Worm (Caenorhabditis elegans): ENCODE measurements around the gene Y17D7C.1.
A peak's percentile ranks its signal among the peaks of the same experiment; 100 is the strongest.

Gene Y17D7C.1

ce11 chrV:18721873-18722272, 15.5 kb downstream of the Y17D7C.1 start:
- TF ChIP-seq ceh-9 (tag; optimal IDR thresholded peaks at IDR 0.05): no peak
- TF ChIP-seq nhr-25 (tag; optimal IDR thresholded peaks at IDR 0.05): no peak
- no peak for TF ChIP-seq ceh-82 (tag; optimal IDR thresholded peaks at IDR 0.05)
- no peak for TF ChIP-seq hmg-11 (tag; optimal IDR thresholded peaks at IDR 0.05)
- TF ChIP-seq lin-39 (tag; optimal IDR thresholded peaks at IDR 0.05): no peak
- TF ChIP-seq unc-62 (GFP tag; optimal IDR thresholded peaks at IDR 0.05): no peak
- TF ChIP-seq fkh-2 (tag; optimal IDR thresholded peaks at IDR 0.05): no peak
- TF ChIP-seq mdl-1 (tag; optimal IDR thresholded peaks at IDR 0.05): no peak
- no peak for TF ChIP-seq nfya-1 (tag; optimal IDR thresholded peaks at IDR 0.05; ENCODE audit: insufficient read depth)
- TF ChIP-seq lin-15B (tag; optimal IDR thresholded peaks at IDR 0.05): no peak
- no peak for TF ChIP-seq fos-1 (tag; optimal IDR thresholded peaks at IDR 0.05)
- no peak for TF ChIP-seq pqm-1 (tag; optimal IDR thresholded peaks at IDR 0.05)
- TF ChIP-seq nhr-67 (tag; optimal IDR thresholded peaks at IDR 0.05): no peak
- no peak for TF ChIP-seq egl-5 (tag; optimal IDR thresholded peaks at IDR 0.05)
- no peak for TF ChIP-seq ama-1 (optimal IDR thresholded peaks at IDR 0.05)
- TF ChIP-seq pha-4 (tag; optimal IDR thresholded peaks at IDR 0.05): no peak

ce11 chrV:18722510-18723299, 16.3 kb downstream of the Y17D7C.1 start:
- no peak for TF ChIP-seq mdl-1 (tag; optimal IDR thresholded peaks at IDR 0.05)
- TF ChIP-seq hmg-11 (tag; optimal IDR thresholded peaks at IDR 0.05): peak; percentile 15

- no peak for TF ChIP-seq nhr-28 (tag; optimal IDR thresholded peaks at IDR 0.05)
- TF ChIP-seq ama-1 (optimal IDR thresholded peaks at IDR 0.05): peak; percentile 39
- TF ChIP-seq egl-5 (tag; optimal IDR thresholded peaks at IDR 0.05): peak; percentile 98
- no peak for TF ChIP-seq nhr-11 (tag; optimal IDR thresholded peaks at IDR 0.05)
- no peak for TF ChIP-seq nhr-237 (tag; optimal IDR thresholded peaks at IDR 0.05)
- TF ChIP-seq ztf-11 (tag; optimal IDR thresholded peaks at IDR 0.05): no peak
- TF ChIP-seq skn-1 (tag; optimal IDR thresholded peaks at IDR 0.05): peak; percentile 55
- peak; percentile 91 for TF ChIP-seq nfya-1 (tag; optimal IDR thresholded peaks at IDR 0.05; ENCODE audit: insufficient read depth)
- peak; percentile 54 for TF ChIP-seq lin-15B (tag; optimal IDR thresholded peaks at IDR 0.05)
- TF ChIP-seq fkh-2 (tag; optimal IDR thresholded peaks at IDR 0.05): peak; percentile 57
- TF ChIP-seq pqm-1 (tag; optimal IDR thresholded peaks at IDR 0.05): peak; percentile 79
- TF ChIP-seq egl-27 (tag; optimal IDR thresholded peaks at IDR 0.05): no peak
- no peak for TF ChIP-seq ztf-4 (tag; optimal IDR thresholded peaks at IDR 0.05)
- TF ChIP-seq R02D3.7 (tag; optimal IDR thresholded peaks at IDR 0.05): peak; percentile 72
- no peak for TF ChIP-seq ceh-16 (tag; optimal IDR thresholded peaks at IDR 0.05)
- peak; percentile 81 for TF ChIP-seq snpc-4 (tag; optimal IDR thresholded peaks at IDR 0.05)
- no peak for TF ChIP-seq ZK546.5 (tag; optimal IDR thresholded peaks at IDR 0.05)
- TF ChIP-seq nhr-23 (tag; optimal IDR thresholded peaks at IDR 0.05): peak; percentile 86
- TF ChIP-seq elt-2 (tag; optimal IDR thresholded peaks at IDR 0.05): peak; percentile 66
- peak; percentile 63 for TF ChIP-seq jun-1 (tag; optimal IDR thresholded peaks at IDR 0.05)
- peak; percentile 98 for TF ChIP-seq ceh-28 (tag; optimal IDR thresholded peaks at IDR 0.05)
- peak; percentile 79 for TF ChIP-seq ceh-82 (tag; optimal IDR thresholded peaks at IDR 0.05)
- peak; percentile 59 for TF ChIP-seq lin-39 (tag; optimal IDR thresholded peaks at IDR 0.05)
- peak; percentile 94 for TF ChIP-seq hmg-11 (tag; optimal IDR thresholded peaks at IDR 0.05)
- peak; percentile 55 for TF ChIP-seq fkh-10 (GFP tag; optimal IDR thresholded peaks at IDR 0.05)
- peak; percentile 12 for TF ChIP-seq nhr-25 (tag; optimal IDR thresholded peaks at IDR 0.05)
- TF ChIP-seq nhr-12 (tag; optimal IDR thresholded peaks at IDR 0.05): no peak
- no peak for TF ChIP-seq nhr-67 (tag; optimal IDR thresholded peaks at IDR 0.05)
- peak; percentile 13 for TF ChIP-seq ceh-9 (tag; optimal IDR thresholded peaks at IDR 0.05)
- no peak for TF ChIP-seq mdl-1 (tag; optimal IDR thresholded peaks at IDR 0.05)
- TF ChIP-seq unc-39 (tag; optimal IDR thresholded peaks at IDR 0.05): no peak
- TF ChIP-seq pha-4 (tag; optimal IDR thresholded peaks at IDR 0.05): peak; percentile 98
These were observed 17.2 kb downstream of the Y17D7C.1 start for ce11 chrV:18723604-18724003.

ce11 chrV:18724076-18724475, 17.7 kb downstream of the Y17D7C.1 start:
- TF ChIP-seq jun-1 (tag; optimal IDR thresholded peaks at IDR 0.05): no peak
- TF ChIP-seq ceh-16 (tag; optimal IDR thresholded peaks at IDR 0.05): no peak
- no peak for TF ChIP-seq ceh-28 (tag; optimal IDR thresholded peaks at IDR 0.05)
- no peak for TF ChIP-seq unc-62 (GFP tag; optimal IDR thresholded peaks at IDR 0.05)
- no peak for TF ChIP-seq elt-2 (tag; optimal IDR thresholded peaks at IDR 0.05)
- no peak for TF ChIP-seq R02D3.7 (tag; optimal IDR thresholded peaks at IDR 0.05)
- TF ChIP-seq ceh-9 (tag; optimal IDR thresholded peaks at IDR 0.05): no peak
- no peak for TF ChIP-seq elt-3 (tag; optimal IDR thresholded peaks at IDR 0.05)
- TF ChIP-seq nhr-43 (tag; optimal IDR thresholded peaks at IDR 0.05; ENCODE audit: poor library complexity, severe bottlenecking): no peak
- TF ChIP-seq nhr-11 (tag; optimal IDR thresholded peaks at IDR 0.05): no peak
- TF ChIP-seq ztf-11 (tag; optimal IDR thresholded peaks at IDR 0.05): no peak
- TF ChIP-seq nhr-28 (tag; optimal IDR thresholded peaks at IDR 0.05): no peak
- TF ChIP-seq mml-1 (tag; optimal IDR thresholded peaks at IDR 0.05): no peak
- no peak for TF ChIP-seq nhr-25 (tag; optimal IDR thresholded peaks at IDR 0.05)
- TF ChIP-seq snpc-4 (tag; optimal IDR thresholded peaks at IDR 0.05): no peak
- TF ChIP-seq nfya-1 (tag; optimal IDR thresholded peaks at IDR 0.05; ENCODE audit: insufficient read depth): no peak
- TF ChIP-seq aly-2 (tag; optimal IDR thresholded peaks at IDR 0.05): no peak
- no peak for TF ChIP-seq zag-1 (tag; optimal IDR thresholded peaks at IDR 0.05)
- TF ChIP-seq nhr-12 (tag; optimal IDR thresholded peaks at IDR 0.05): no peak
